Fruit fly (Drosophila melanogaster) whole organism, embryonic: ENCODE measurements around the gene CG42536.

Experiments
- B-H1 ChIP-seq: fragments of 200-800 bp; sonication (Bioruptor generic); IDR thresholded peaks from 3 replicates; pipeline ENCODE4 v1.3.6; 2022; ENCODE audit warnings: missing biosample characterization, missing genetic modification characterization
- CG12071 ChIP-seq: fragments of 200-800 bp; sonication (Bioruptor generic); optimal IDR thresholded peaks from 3 replicates; lab custom pipeline; 2018; ENCODE audit warnings: missing biosample characterization, mild to moderate bottlenecking, missing genetic modification characterization
- CG16813 ChIP-seq: fragments of 200-800 bp; sonication (Bioruptor generic); IDR thresholded peaks from 3 replicates; pipeline ENCODE4 v1.3.6; 2022; ENCODE audit warnings: missing biosample characterization, missing genetic modification characterization; ENCODE audit not compliant: partially characterized antibody
- CG16863 ChIP-seq: fragments of 200-800 bp; sonication (Bioruptor generic); optimal IDR thresholded peaks from 3 replicates; lab custom pipeline; 2016; ENCODE audit warnings: missing biosample characterization, missing genetic modification characterization
- CG17359 ChIP-seq: fragments of 200-800 bp; sonication (Bioruptor generic); optimal IDR thresholded peaks from 3 replicates; lab custom pipeline; 2018; ENCODE audit warnings: missing biosample characterization, mild to moderate bottlenecking, missing genetic modification characterization, moderate library complexity
- CG1792 ChIP-seq: fragments of 200-800 bp; sonication (Bioruptor generic); optimal IDR thresholded peaks from 2 replicates; lab custom pipeline; 2016; ENCODE audit warnings: missing biosample characterization, missing genetic modification characterization
- CG18011 ChIP-seq: fragments of 200-800 bp; sonication (Bioruptor generic); optimal IDR thresholded peaks from 2 replicates; lab custom pipeline; 2017; ENCODE audit warnings: missing biosample characterization, missing genetic modification characterization, mild to moderate bottlenecking, moderate library complexity, missing genotype
- CG18262 ChIP-seq: fragments of 200-800 bp; optimal IDR thresholded peaks from 3 replicates; lab custom pipeline; 2019; ENCODE audit warnings: missing biosample characterization, mild to moderate bottlenecking, missing genetic modification characterization, moderate library complexity
- CG18599 ChIP-seq: fragments of 200-800 bp; sonication (Bioruptor generic); optimal IDR thresholded peaks from 3 replicates; lab custom pipeline; 2017; ENCODE audit warnings: missing biosample characterization, missing genetic modification characterization, mild to moderate bottlenecking, moderate library complexity, missing genetic modification reagents
- CG2120 ChIP-seq: fragments of 200-800 bp; sonication (Bioruptor generic); optimal IDR thresholded peaks from 3 replicates; lab custom pipeline; 2016; ENCODE audit warnings: missing biosample characterization, missing genetic modification characterization
- CG30403 ChIP-seq: fragments of 200-800 bp; sonication (Bioruptor generic); optimal IDR thresholded peaks from 3 replicates; lab custom pipeline; 2016; ENCODE audit warnings: missing biosample characterization, missing genetic modification characterization
- CG31224 ChIP-seq: fragments of 200-800 bp; sonication (Bioruptor generic); IDR thresholded peaks from 2 replicates; pipeline ENCODE4 v1.3.6; 2022; ENCODE audit warnings: missing biosample characterization, missing genetic modification characterization
- CG34422 ChIP-seq: fragments of 200-800 bp; sonication (Bioruptor generic); IDR thresholded peaks from 3 replicates; pipeline ENCODE4 v1.3.6; 2022; ENCODE audit warnings: missing biosample characterization, missing genetic modification characterization
- CG6175 ChIP-seq: fragments of 200-800 bp; sonication (Bioruptor generic); IDR thresholded peaks from 3 replicates; pipeline ENCODE4 v1.3.6; 2022; ENCODE audit warnings: missing biosample characterization, missing genetic modification characterization
- CG7271 ChIP-seq: fragments of 200-800 bp; sonication (Bioruptor generic); optimal IDR thresholded peaks from 2 replicates; lab custom pipeline; 2018; ENCODE audit warnings: missing biosample characterization, mild to moderate bottlenecking, missing genetic modification characterization, moderate library complexity
- CG7786 ChIP-seq: fragments of 200-800 bp; sonication (Bioruptor generic); optimal IDR thresholded peaks from 2 replicates; lab custom pipeline; 2016; ENCODE audit warnings: missing biosample characterization, missing genetic modification characterization
- CG7987 ChIP-seq: fragments of 200-800 bp; sonication (Bioruptor generic); optimal IDR thresholded peaks from 2 replicates; lab custom pipeline; 2018; ENCODE audit warnings: missing biosample characterization, mild to moderate bottlenecking, missing genetic modification characterization, moderate library complexity
- CG8359 ChIP-seq: fragments of 200-800 bp; sonication (Bioruptor generic); optimal IDR thresholded peaks from 2 replicates; lab custom pipeline; 2017; ENCODE audit warnings: missing biosample characterization, mild to moderate bottlenecking, missing genetic modification characterization, borderline replicate concordance
- CG8388 ChIP-seq: fragments of 200-800 bp; sonication (Bioruptor generic); optimal IDR thresholded peaks from 2 replicates; lab custom pipeline; 2019; ENCODE audit warnings: missing biosample characterization, mild to moderate bottlenecking, missing genetic modification characterization, moderate library complexity
- CG8944 ChIP-seq: fragments of 200-800 bp; sonication (Bioruptor generic); optimal IDR thresholded peaks from 3 replicates; lab custom pipeline; 2016; ENCODE audit warnings: missing biosample characterization, missing genetic modification characterization
- CHES-1-like ChIP-seq: fragments of 200-800 bp; sonication (Bioruptor generic); optimal IDR thresholded peaks from 2 replicates; lab custom pipeline; 2016; ENCODE audit warnings: missing biosample characterization, missing genetic modification characterization
- Hey ChIP-seq: fragments of 200-800 bp; sonication (Bioruptor generic); optimal IDR thresholded peaks from 3 replicates; lab custom pipeline; 2018; ENCODE audit warnings: missing biosample characterization, mild to moderate bottlenecking, missing genetic modification characterization
- Hr39 ChIP-seq: fragments of >200 bp; optimal IDR thresholded peaks from 2 replicates; lab custom pipeline; 2017
- MBD-R2 ChIP-seq: fragments of 200-800 bp; sonication (Bioruptor generic); IDR thresholded peaks from 2 replicates; pipeline ENCODE4 v1.3.6; 2022; ENCODE audit warnings: missing biosample characterization, missing genetic modification characterization
- MTF-1 ChIP-seq: fragments of 200-800 bp; sonication (Bioruptor generic); optimal IDR thresholded peaks from 2 replicates; lab custom pipeline; 2018; ENCODE audit warnings: missing biosample characterization, mild to moderate bottlenecking, missing genetic modification characterization, borderline replicate concordance
- NC2β ChIP-seq: fragments of 200-800 bp; sonication (Bioruptor generic); optimal IDR thresholded peaks from 2 replicates; lab custom pipeline; 2016; ENCODE audit warnings: missing biosample characterization, missing genetic modification characterization
- Nf-YC ChIP-seq: fragments of 200-800 bp; optimal IDR thresholded peaks from 3 replicates; lab custom pipeline; 2019; ENCODE audit warnings: missing biosample characterization, mild to moderate bottlenecking, missing genetic modification characterization, moderate library complexity
- Opbp ChIP-seq: fragments of 200-800 bp; sonication (Bioruptor generic); IDR thresholded peaks from 3 replicates; pipeline ENCODE4 v1.3.6; 2022; ENCODE audit warnings: missing biosample characterization, missing genetic modification characterization; ENCODE audit not compliant: partially characterized antibody
- al ChIP-seq: fragments of 200-800 bp; sonication (Bioruptor generic); IDR thresholded peaks from 2 replicates; pipeline ENCODE4 v1.3.6; 2022; ENCODE audit warnings: missing biosample characterization, missing genetic modification characterization
- bbx ChIP-seq: fragments of 200-800 bp; sonication (Bioruptor generic); IDR thresholded peaks from 2 replicates; pipeline ENCODE4 v1.3.6; 2022; ENCODE audit warnings: missing biosample characterization, missing genetic modification characterization; ENCODE audit not compliant: partially characterized antibody
- cad ChIP-seq: fragments of >200 bp; optimal IDR thresholded peaks from 2 replicates; lab custom pipeline; 2017; ENCODE audit warnings: missing biosample characterization, missing genetic modification characterization
- chif ChIP-seq, 2 experiments: fragments of 200-800 bp; sonication (Bioruptor generic); optimal IDR thresholded peaks; 3 replicates each; lab custom pipeline; 2016; ENCODE audit warnings: missing biosample characterization in 2 of 2, missing genetic modification characterization in 2 of 2
- danr ChIP-seq: fragments of 200-800 bp; sonication (Bioruptor generic); IDR thresholded peaks from 2 replicates; pipeline ENCODE4 v1.3.6; 2022; ENCODE audit warnings: missing biosample characterization, missing genetic modification characterization
- dpn ChIP-seq, 2 experiments: fragments of 200-800 bp; sonication (Bioruptor generic); optimal IDR thresholded peaks; 3 replicates each; lab custom pipeline; 2016; ENCODE audit warnings: missing biosample characterization in 2 of 2, missing genetic modification characterization in 2 of 2
- gfzf ChIP-seq: fragments of 200-800 bp; sonication (Bioruptor generic); optimal IDR thresholded peaks from 2 replicates; lab custom pipeline; 2016; ENCODE audit warnings: missing biosample characterization, mild to moderate bottlenecking, missing genetic modification characterization, moderate library complexity
- h ChIP-seq: fragments of >200 bp; optimal IDR thresholded peaks from 2 replicates; lab custom pipeline; 2017
- hkb ChIP-seq, 2 experiments: fragments of 200-800 bp in 1 of 2; fragments of >200 bp in 1 of 2; sonication (Bioruptor generic) in 1 of 2; IDR thresholded peaks in 1 of 2; optimal IDR thresholded peaks in 1 of 2; 2 replicates each; pipeline versions ENCODE4 v1.3.6 to Lab custom; 2017 to 2022; ENCODE audit warnings: missing biosample characterization in 1 of 2, missing genetic modification characterization in 1 of 2
- ken ChIP-seq: fragments of 200-800 bp; sonication (Bioruptor generic); IDR thresholded peaks from 3 replicates; pipeline ENCODE4 v1.3.6; 2022; ENCODE audit warnings: missing biosample characterization, missing genetic modification characterization
- lbe ChIP-seq: fragments of 200-800 bp; sonication (Bioruptor generic); optimal IDR thresholded peaks from 2 replicates; lab custom pipeline; 2016; ENCODE audit warnings: missing biosample characterization, mild to moderate bottlenecking, missing genetic modification characterization
- nmo ChIP-seq: fragments of 200-800 bp; sonication (Bioruptor generic); optimal IDR thresholded peaks from 2 replicates; lab custom pipeline; 2018; ENCODE audit warnings: missing biosample characterization, mild to moderate bottlenecking, missing genetic modification characterization, moderate library complexity
- phol ChIP-seq: fragments of 200-800 bp; sonication (Bioruptor generic); optimal IDR thresholded peaks from 3 replicates; lab custom pipeline; 2018; ENCODE audit warnings: missing biosample characterization, mild to moderate bottlenecking, missing genetic modification characterization, moderate library complexity
- pita ChIP-seq: fragments of 200-800 bp; sonication (Bioruptor generic); optimal IDR thresholded peaks from 2 replicates; lab custom pipeline; 2017; ENCODE audit warnings: missing biosample characterization, mild to moderate bottlenecking, missing genetic modification characterization
- prd ChIP-seq, 3 experiments: fragments of >200 bp in 2 of 3; fragments of 200-800 bp in 1 of 3; sonication (Bioruptor generic) in 1 of 3; optimal IDR thresholded peaks in 2 of 3; IDR thresholded peaks in 1 of 3; 2 replicates in 2 of 3; 3 replicates in 1 of 3; pipeline versions ENCODE4 v1.3.6 to Lab custom; 2017 to 2022; ENCODE audit warnings: missing biosample characterization in 1 of 3, missing genetic modification characterization in 1 of 3
- sima ChIP-seq: fragments of 200-800 bp; sonication (Bioruptor generic); optimal IDR thresholded peaks from 2 replicates; lab custom pipeline; 2016; ENCODE audit warnings: missing biosample characterization, missing genetic modification characterization
- sug ChIP-seq: fragments of 200-800 bp; optimal IDR thresholded peaks from 2 replicates; lab custom pipeline; 2019; ENCODE audit warnings: missing biosample characterization, mild to moderate bottlenecking, missing genetic modification characterization, moderate library complexity
- tin ChIP-seq: fragments of 200-800 bp; sonication (Bioruptor generic); optimal IDR thresholded peaks from 3 replicates; lab custom pipeline; 2016; ENCODE audit warnings: missing biosample characterization, missing genetic modification characterization
- ttk ChIP-seq: fragments of 200-800 bp; sonication (Bioruptor generic); IDR thresholded peaks from 2 replicates; pipeline ENCODE4 v2.1.2; 2022; ENCODE audit warnings: missing biosample characterization, missing genetic modification characterization
- unc-4 ChIP-seq: fragments of 200-800 bp; sonication (Bioruptor generic); IDR thresholded peaks from 2 replicates; pipeline ENCODE4 v1.3.6; 2022; ENCODE audit warnings: missing biosample characterization, missing genetic modification characterization; ENCODE audit not compliant: partially characterized antibody
- zf30C ChIP-seq: fragments of 200-800 bp; sonication (Bioruptor generic); optimal IDR thresholded peaks from 3 replicates; lab custom pipeline; 2018; ENCODE audit warnings: missing biosample characterization, mild to moderate bottlenecking, missing genetic modification characterization

Gene CG42536

DNA sequence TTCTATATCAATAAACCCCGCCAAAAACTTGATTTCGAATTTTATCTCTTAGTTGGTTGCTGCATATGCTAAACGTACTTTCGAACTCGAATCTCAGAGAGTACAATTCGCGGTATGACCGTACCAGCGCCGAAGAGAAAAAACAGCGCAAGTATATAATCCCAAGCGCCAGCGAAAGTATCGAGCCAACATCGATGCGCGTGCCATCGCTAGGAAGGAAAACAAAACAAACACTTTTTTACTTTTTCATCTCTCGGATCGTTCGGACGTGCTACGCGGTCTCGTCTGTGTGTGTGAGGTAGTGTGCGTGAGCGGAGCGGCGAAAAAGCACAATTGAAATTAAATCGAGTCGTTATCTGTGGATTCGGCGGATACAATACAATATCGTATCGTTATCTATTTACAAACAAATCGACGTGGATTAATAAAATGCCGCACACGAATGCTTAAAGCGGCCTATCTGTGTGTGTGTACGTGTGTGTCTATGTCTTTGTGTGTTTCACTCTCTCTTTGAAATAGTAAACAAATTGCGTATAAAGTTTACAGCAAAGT is 34.7 kb upstream of the CG42536 start, which contains the start of gene simj (continued):
- TF ChIP-seq hkb (optimal IDR thresholded peaks at IDR 0.05; lab: Kevin White, UChicago) (no peak), hkb (GFP tag; IDR thresholded peaks at IDR 0.05; lab: Robert Waterston, UW) (peak; percentile 60), MTF-1 (peak; percentile 58), CG31224 (GFP tag; lab: Robert Waterston, UW) (no peak), CG7987 (peak; percentile 70), CG8359 (GFP tag; lab: Kevin White, UChicago) (peak; percentile 31), B-H1 (GFP tag; lab: Robert Waterston, UW) (no peak; the same call in 2 of the 3 replicates), CG7271 (tag; lab: Kevin White, UChicago) (peak; percentile 72), CG16863 (GFP tag; lab: Kevin White, UChicago) (peak; percentile 73), lbe (GFP tag; lab: Kevin White, UChicago) (peak; percentile 71), pita (GFP tag; lab: Kevin White, UChicago) (peak; percentile 73), ttk (GFP tag; lab: Robert Waterston, UW) (no peak), NC2β (peak; percentile 52), CHES-1-like (GFP tag; lab: Kevin White, UChicago) (peak; percentile 83), dpn (GFP tag; optimal IDR thresholded peaks at IDR 0.05; lab: Kevin White, UChicago) (peak; percentile 38 to 49), Hey (tag; lab: Kevin White, UChicago) (peak; percentile 42), Hr39 (lab: Kevin White, UChicago) (no peak), ken (GFP tag; lab: Robert Waterston, UW) (peak; percentile 7; the same call in 2 of the 3 replicates), CG18262 (peak; percentile 34), danr (no peak), Opbp (peak; percentile 94), chif (GFP tag; optimal IDR thresholded peaks at IDR 0.05; lab: Kevin White, UChicago) (no peak), sug (tag; lab: Kevin White, UChicago) (peak; percentile 64), CG8388 (GFP tag; lab: Kevin White, UChicago) (no peak), CG30403 (GFP tag; lab: Kevin White, UChicago) (peak; percentile 18), zf30C (GFP tag; lab: Kevin White, UChicago) (peak; percentile 6), CG6175 (GFP tag; lab: Robert Waterston, UW) (no peak; the same call in 2 of the 3 replicates), prd (optimal IDR thresholded peaks at IDR 0.05; lab: Kevin White, UChicago) (no peak), prd (GFP tag; IDR thresholded peaks at IDR 0.05; lab: Robert Waterston, UW) (0 out of 3 replicates have a peak, but pooled peaks have one; percentile 8), CG16813 (GFP tag; lab: Robert Waterston, UW) (peak; percentile 83), CG18011 (GFP tag; lab: Kevin White, UChicago) (no peak), CG18599 (GFP tag; lab: Kevin White, UChicago) (peak; percentile 61), h (lab: Kevin White, UChicago) (no peak), CG34422 (GFP tag; lab: Robert Waterston, UW) (peak; percentile 91), CG17359 (tag; lab: Kevin White, UChicago) (peak; percentile 29), Nf-YC (tag; lab: Kevin White, UChicago) (peak; percentile 61), phol (tag; lab: Kevin White, UChicago) (peak; percentile 24), tin (peak; percentile 26), sima (GFP tag; lab: Kevin White, UChicago) (peak; percentile 8), CG2120 (peak; percentile 62), MBD-R2 (GFP tag; lab: Robert Waterston, UW) (peak; percentile 55; the same call in 1 of the 2 replicates), CG8944 (GFP tag; lab: Kevin White, UChicago) (peak; percentile 39), al (GFP tag; lab: Robert Waterston, UW) (no peak), CG1792 (no peak), nmo (GFP tag; lab: Kevin White, UChicago) (peak; percentile 60), CG12071 (GFP tag; lab: Kevin White, UChicago) (peak; percentile 31), unc-4 (GFP tag; lab: Robert Waterston, UW) (peak; percentile 85), gfzf (GFP tag; lab: Kevin White, UChicago) (peak; percentile 98), cad (GFP tag; lab: Kevin White, UChicago) (no peak), bbx (GFP tag; lab: Robert Waterston, UW) (peak; percentile 95), CG7786 (GFP tag; lab: Kevin White, UChicago) (peak; percentile 48)
